Worm (Caenorhabditis elegans): Measurements from ENCODE around the gene C12D8.9.

ce11 chrV:10260460-10260859 is 17.5 kb upstream of the C12D8.9 start, which contains the start of gene sri-18:
- TF ChIP-seq somi-1 (GFP tag; optimal IDR thresholded peaks at IDR 0.05) (no peak), dpl-1 (GFP tag; optimal IDR thresholded peaks at IDR 0.05) (no peak), hlh-26 (GFP tag; conservative IDR thresholded peaks at IDR 0.05) (no peak), xnd-1 (tag; optimal IDR thresholded peaks at IDR 0.05) (no peak), lsy-27 (tag; optimal IDR thresholded peaks at IDR 0.05; ENCODE audit: borderline replicate concordance, insufficient read depth) (no peak), lin-35 (GFP tag; optimal IDR thresholded peaks at IDR 0.05) (no peak), zfh-2 (GFP tag; conservative IDR thresholded peaks at IDR 0.05) (no peak), madf-10 (tag; optimal IDR thresholded peaks at IDR 0.05) (no peak), mxl-1 (tag; optimal IDR thresholded peaks at IDR 0.05) (no peak), unc-130 (GFP tag; optimal IDR thresholded peaks at IDR 0.05) (no peak), ama-1 (optimal IDR thresholded peaks at IDR 0.05) (no peak), ama-1 (GFP tag; optimal IDR thresholded peaks at IDR 0.05) (no peak), hmg-20 (GFP tag; IDR thresholded peaks at IDR 0.05) (no peak)

Data from whole organism, young adult.